Worm (Caenorhabditis elegans) whole organism, late embryonic: ENCODE results near the gene ifas-3.

Experiments used
- F13H6.1 ChIP-seq: sonication (generic microtip); optimal IDR thresholded peaks from 2 replicates; lab custom pipeline; 2016; ENCODE audit warnings: missing genetic modification characterization, missing compliant biosample characterization
- K02D7.2 ChIP-seq: sonication (generic microtip); optimal IDR thresholded peaks from 2 replicates; lab custom pipeline; 2017; ENCODE audit warnings: mild to moderate bottlenecking, missing genetic modification characterization, missing compliant biosample characterization
- Y22D7AL.16 ChIP-seq: sonication (generic microtip); optimal IDR thresholded peaks from 2 replicates; lab custom pipeline; 2016; ENCODE audit warnings: missing genetic modification characterization, missing compliant biosample characterization
- ahr-1 ChIP-seq: sonication (generic microtip); optimal IDR thresholded peaks from 2 replicates; lab custom pipeline; 2016; ENCODE audit warnings: missing genetic modification characterization, missing compliant biosample characterization
- ceh-14 ChIP-seq: sonication (generic microtip); optimal IDR thresholded peaks from 2 replicates; lab custom pipeline; 2016; ENCODE audit warnings: missing genotype, missing genetic modification characterization, missing compliant biosample characterization
- ceh-18 ChIP-seq: sonication (generic microtip); optimal IDR thresholded peaks from 2 replicates; lab custom pipeline; 2016; ENCODE audit warnings: missing genetic modification characterization, missing compliant biosample characterization
- ceh-19 ChIP-seq: fragments of 200-800 bp; sonication (Bioruptor generic); optimal IDR thresholded peaks from 2 replicates; lab custom pipeline; 2018; ENCODE audit warnings: mild to moderate bottlenecking, missing genetic modification characterization, missing compliant biosample characterization
- ceh-2 ChIP-seq: sonication (generic microtip); optimal IDR thresholded peaks from 2 replicates; lab custom pipeline; 2016; ENCODE audit warnings: missing genotype, missing genetic modification characterization, missing compliant biosample characterization
- ceh-30 ChIP-seq: fragments of 150-350 bp; optimal IDR thresholded peaks from 2 replicates; lab custom pipeline; 2014; ENCODE audit warnings: missing biosample characterization, missing genetic modification characterization
- ceh-48 ChIP-seq: sonication (generic microtip); optimal IDR thresholded peaks from 2 replicates; lab custom pipeline; 2016; ENCODE audit warnings: missing genetic modification characterization, inconsistent platforms, missing compliant biosample characterization
- ceh-6 ChIP-seq: fragments of 200-800 bp; sonication (Bioruptor generic); optimal IDR thresholded peaks from 2 replicates; lab custom pipeline; 2018; ENCODE audit warnings: mild to moderate bottlenecking, missing genetic modification characterization, missing compliant biosample characterization
- ceh-9 ChIP-seq: sonication (generic microtip); optimal IDR thresholded peaks from 2 replicates; lab custom pipeline; 2016; ENCODE audit warnings: mild to moderate bottlenecking, missing genetic modification characterization, inconsistent platforms, missing compliant biosample characterization
- dve-1 ChIP-seq: sonication (generic microtip); optimal IDR thresholded peaks from 2 replicates; lab custom pipeline; 2017; ENCODE audit warnings: antibody characterized with exemption, mild to moderate bottlenecking, missing genetic modification characterization, missing compliant biosample characterization
- elt-2 ChIP-seq: sonication (generic microtip); optimal IDR thresholded peaks from 2 replicates; lab custom pipeline; 2016; ENCODE audit warnings: missing genetic modification reagents, missing genetic modification characterization, missing compliant biosample characterization
- elt-4 ChIP-seq: sonication (generic microtip); optimal IDR thresholded peaks from 2 replicates; lab custom pipeline; 2016; ENCODE audit warnings: missing genetic modification characterization, missing compliant biosample characterization
- eyg-1 ChIP-seq: sonication (generic microtip); optimal IDR thresholded peaks from 2 replicates; lab custom pipeline; 2016; ENCODE audit warnings: missing genotype, missing genetic modification characterization, missing compliant biosample characterization
- fax-1 ChIP-seq: sonication (generic microtip); optimal IDR thresholded peaks from 2 replicates; lab custom pipeline; 2016; ENCODE audit warnings: missing genotype, missing genetic modification characterization, missing compliant biosample characterization
- fkh-10 ChIP-seq: fragments of 150-350 bp; optimal IDR thresholded peaks from 2 replicates; lab custom pipeline; 2014; ENCODE audit warnings: missing biosample characterization, missing genetic modification reagents, missing genetic modification characterization
- fkh-6 ChIP-seq: sonication (generic microtip); optimal IDR thresholded peaks from 2 replicates; lab custom pipeline; 2016; ENCODE audit warnings: missing genetic modification characterization, missing compliant biosample characterization
- hlh-13 ChIP-seq: fragments of 200-800 bp; sonication (Bioruptor generic); optimal IDR thresholded peaks from 2 replicates; lab custom pipeline; 2018; ENCODE audit warnings: mild to moderate bottlenecking, missing genetic modification characterization, missing compliant biosample characterization
- hlh-15 ChIP-seq: sonication (generic microtip); optimal IDR thresholded peaks from 2 replicates; lab custom pipeline; 2016; ENCODE audit warnings: missing genetic modification characterization, missing compliant biosample characterization
- hlh-8 ChIP-seq: sonication (generic microtip); optimal IDR thresholded peaks from 2 replicates; lab custom pipeline; 2016; ENCODE audit warnings: missing genotype, missing genetic modification characterization, missing compliant biosample characterization
- lim-6 ChIP-seq: sonication (generic microtip); optimal IDR thresholded peaks from 2 replicates; lab custom pipeline; 2016; ENCODE audit warnings: missing genetic modification characterization, missing compliant biosample characterization
- nfya-1 ChIP-seq: sonication (generic microtip); optimal IDR thresholded peaks from 2 replicates; lab custom pipeline; 2017; ENCODE audit warnings: missing genetic modification characterization, mild to moderate bottlenecking, missing compliant biosample characterization, antibody characterized with exemption, moderate library complexity
- npax-4 ChIP-seq: sonication (generic microtip); optimal IDR thresholded peaks from 2 replicates; lab custom pipeline; 2016; ENCODE audit warnings: missing genetic modification characterization, missing compliant biosample characterization
- odd-2 ChIP-seq: sonication (generic microtip); optimal IDR thresholded peaks from 2 replicates; lab custom pipeline; 2017; ENCODE audit warnings: antibody characterized with exemption, mild to moderate bottlenecking, missing genetic modification characterization, missing compliant biosample characterization
- pat-9 ChIP-seq: fragments of 200-800 bp; sonication (Bioruptor generic); optimal IDR thresholded peaks from 2 replicates; lab custom pipeline; 2018; ENCODE audit warnings: mild to moderate bottlenecking, missing genetic modification characterization, moderate library complexity, missing compliant biosample characterization
- pax-1 ChIP-seq: fragments of 150-350 bp; optimal IDR thresholded peaks from 2 replicates; lab custom pipeline; 2014; ENCODE audit warnings: missing biosample characterization, missing genetic modification characterization
- pha-2 ChIP-seq: sonication (generic microtip); optimal IDR thresholded peaks from 2 replicates; lab custom pipeline; 2017; ENCODE audit warnings: mild to moderate bottlenecking, missing genetic modification characterization, missing compliant biosample characterization
- pqm-1 ChIP-seq: sonication (generic microtip); optimal IDR thresholded peaks from 2 replicates; lab custom pipeline; 2016; ENCODE audit warnings: missing genetic modification characterization, missing compliant biosample characterization
- sdc-2 ChIP-seq: sonication (generic microtip); optimal IDR thresholded peaks from 2 replicates; lab custom pipeline; 2016; ENCODE audit warnings: missing genotype, missing genetic modification characterization, missing compliant biosample characterization
- sox-2 ChIP-seq: fragments of 200-800 bp; sonication (Bioruptor generic); IDR thresholded peaks from 2 replicates; pipeline ENCODE4 v1.3.6; 2022; ENCODE audit warnings: missing genetic modification reagents, missing genetic modification characterization, missing compliant biosample characterization
- sox-4 ChIP-seq: sonication (generic microtip); optimal IDR thresholded peaks from 2 replicates; lab custom pipeline; 2017; ENCODE audit warnings: mild to moderate bottlenecking, missing genetic modification characterization, inconsistent platforms, missing compliant biosample characterization
- unc-3 ChIP-seq, 2 experiments: fragments of 200-800 bp in 1 of 2; sonication (Bioruptor generic) in 1 of 2; sonication (generic microtip) in 1 of 2; conservative IDR thresholded peaks in 1 of 2; optimal IDR thresholded peaks in 1 of 2; 2 replicates each; pipeline versions ENCODE4 v1.3.6 to Lab custom; 2016 to 2022; ENCODE audit warnings: missing compliant biosample characterization in 2 of 2, missing genetic modification characterization in 2 of 2, missing genetic modification reagents in 1 of 2
- unc-42 ChIP-seq: sonication (generic microtip); optimal IDR thresholded peaks from 2 replicates; lab custom pipeline; 2016; ENCODE audit warnings: missing genotype, missing genetic modification characterization, missing compliant biosample characterization
- unc-86 ChIP-seq: sonication (generic microtip); optimal IDR thresholded peaks from 2 replicates; lab custom pipeline; 2016; ENCODE audit warnings: missing genetic modification characterization, missing compliant biosample characterization
- zip-5 ChIP-seq: sonication (generic microtip); optimal IDR thresholded peaks from 2 replicates; lab custom pipeline; 2016; ENCODE audit warnings: missing genetic modification characterization, missing compliant biosample characterization

Gene ifas-3

DNA sequence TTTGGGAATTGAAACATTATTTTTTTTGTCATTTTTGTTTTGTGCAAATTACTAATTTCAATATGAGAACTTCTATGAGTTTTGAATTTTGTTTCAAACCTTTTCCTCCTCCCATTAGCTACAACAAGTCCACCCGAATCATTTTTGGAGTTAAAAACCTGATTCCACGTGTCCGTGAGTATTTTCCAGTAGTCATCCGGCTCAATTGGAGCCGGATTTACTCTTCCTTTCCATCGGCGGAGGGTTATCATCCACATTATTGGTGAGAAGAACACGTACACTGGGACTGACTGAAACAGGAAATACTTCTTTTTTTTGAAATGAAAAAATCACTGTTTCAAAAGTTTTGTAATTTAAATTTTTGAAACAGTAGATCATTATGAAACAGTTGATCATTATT lies 27.7 kb downstream of the ifas-3 start:
- no peak for TF ChIP-seq pqm-1 (tag; lab: Kevin White, UChicago)
- no peak for TF ChIP-seq ahr-1
- TF ChIP-seq ceh-30 (tag; lab: Kevin White, UChicago) = no peak
- no peak for TF ChIP-seq fax-1 (tag; lab: Kevin White, UChicago)
- no peak for TF ChIP-seq dve-1
- TF ChIP-seq pax-1 = no peak
- TF ChIP-seq elt-2 (tag; lab: Kevin White, UChicago) = no peak
- TF ChIP-seq zip-5 (tag; lab: Kevin White, UChicago) = no peak
- TF ChIP-seq fkh-10 (GFP tag; lab: Kevin White, UChicago) = no peak
- TF ChIP-seq ceh-2 (tag; lab: Kevin White, UChicago) = no peak
- no peak for TF ChIP-seq sox-4 (tag; lab: Kevin White, UChicago)
- TF ChIP-seq ceh-9 = no peak
- no peak for TF ChIP-seq Y22D7AL.16 (tag; lab: Kevin White, UChicago)
- TF ChIP-seq odd-2 (tag; lab: Kevin White, UChicago) = no peak
- TF ChIP-seq eyg-1 (tag; lab: Kevin White, UChicago) = no peak
- TF ChIP-seq unc-42 (tag; lab: Kevin White, UChicago) = no peak
- TF ChIP-seq hlh-15 (tag; lab: Kevin White, UChicago) = no peak
- TF ChIP-seq, all 69 proteins: peak for 0

DNA sequence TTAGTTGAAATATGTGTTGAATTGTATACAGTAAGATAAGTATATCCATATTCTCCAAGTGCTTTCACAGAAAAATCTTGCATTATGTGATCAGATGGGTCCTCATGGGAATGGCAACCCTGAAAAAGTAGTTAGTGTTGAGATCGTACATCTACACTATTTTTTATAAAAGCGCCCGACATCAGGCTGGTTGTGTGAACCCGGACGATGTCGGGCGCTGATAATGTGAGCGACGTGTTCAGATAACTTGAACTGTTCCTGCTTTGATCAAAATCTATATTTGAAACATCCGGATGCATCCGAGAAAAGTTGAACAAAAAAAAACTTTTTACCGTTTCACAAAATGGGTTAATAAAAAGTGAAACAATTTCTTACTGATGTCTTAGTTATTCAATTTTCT lies 35.6 kb downstream of the ifas-3 start:
- TF ChIP-seq ceh-6 = no peak
- no peak for TF ChIP-seq unc-3 (GFP tag; conservative IDR thresholded peaks at IDR 0.05; lab: Robert Waterston, UW)
- no peak for TF ChIP-seq unc-3 (tag; optimal IDR thresholded peaks at IDR 0.05; lab: Kevin White, UChicago)
- TF ChIP-seq lim-6 (tag; lab: Kevin White, UChicago) = no peak
- no peak for TF ChIP-seq ceh-48 (tag; lab: Kevin White, UChicago)

DNA sequence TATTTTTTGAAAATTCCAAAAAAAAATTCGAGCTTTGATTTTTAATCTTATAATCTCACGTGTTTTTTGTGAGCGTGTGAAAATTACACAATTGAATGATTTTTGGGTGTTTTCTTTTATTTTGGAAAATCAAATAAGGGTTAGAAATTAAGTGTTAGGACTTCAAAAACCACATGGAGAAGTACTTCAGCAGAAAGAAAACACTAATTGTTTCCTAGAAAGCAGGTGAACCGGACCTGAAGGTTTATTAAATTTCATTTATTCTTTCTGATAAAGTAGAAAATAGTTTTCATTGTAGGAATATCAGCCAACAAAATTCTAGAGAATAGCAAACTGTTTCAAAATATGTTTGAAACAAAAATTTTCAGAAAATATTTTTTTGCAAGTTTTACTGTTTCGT lies 42.4 kb downstream of the ifas-3 start:
- TF ChIP-seq ceh-18 (tag; lab: Kevin White, UChicago) (no peak), hlh-8 (tag; lab: Kevin White, UChicago) (no peak), sox-4 (tag; lab: Kevin White, UChicago) (no peak), K02D7.2 (tag; lab: Kevin White, UChicago) (no peak), ceh-9 (no peak)

DNA sequence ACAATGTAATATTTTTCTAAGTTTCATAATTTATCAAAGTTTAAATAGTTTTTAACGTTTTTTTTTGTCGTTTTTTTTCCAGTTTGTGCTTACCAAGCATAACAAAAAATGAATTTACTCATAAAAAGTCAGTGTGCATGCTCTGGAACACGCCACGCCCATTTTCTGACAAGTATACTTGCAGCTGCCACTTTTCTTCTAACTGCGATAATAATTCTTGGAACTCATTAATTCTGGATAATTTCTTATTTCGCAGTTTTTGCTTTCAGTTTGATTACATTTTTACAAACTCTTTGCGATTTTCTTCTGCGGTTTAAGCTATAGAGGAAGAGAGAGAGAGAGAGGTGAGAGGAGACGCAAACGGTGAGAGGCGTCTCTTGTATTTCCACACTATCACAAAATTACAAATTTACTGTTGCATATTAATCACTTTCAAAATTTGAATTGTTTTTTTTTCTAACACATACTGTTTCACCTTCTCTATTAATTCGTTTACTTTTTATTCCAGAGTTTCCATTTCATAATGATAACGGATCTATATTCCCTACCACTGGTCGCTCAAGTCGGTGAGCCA lies 44.5 kb downstream of the ifas-3 start, which contains the start of gene srv-15:
Gene srv-15 (plus strand): TSS at position 524 of the 574 bp plus-strand sequence.
- TF ChIP-seq zip-5 (tag; lab: Kevin White, UChicago) (no peak), pha-2 (tag; lab: Kevin White, UChicago) (no peak), ceh-18 (tag; lab: Kevin White, UChicago) (no peak), lim-6 (tag; lab: Kevin White, UChicago) (no peak), hlh-13 (GFP tag; lab: Kevin White, UChicago) (no peak), elt-4 (tag; lab: Kevin White, UChicago) (no peak), odd-2 (tag; lab: Kevin White, UChicago) (no peak), ceh-30 (tag; lab: Kevin White, UChicago) (no peak)
- TF ChIP-seq, all 69 proteins: peak for 0

DNA sequence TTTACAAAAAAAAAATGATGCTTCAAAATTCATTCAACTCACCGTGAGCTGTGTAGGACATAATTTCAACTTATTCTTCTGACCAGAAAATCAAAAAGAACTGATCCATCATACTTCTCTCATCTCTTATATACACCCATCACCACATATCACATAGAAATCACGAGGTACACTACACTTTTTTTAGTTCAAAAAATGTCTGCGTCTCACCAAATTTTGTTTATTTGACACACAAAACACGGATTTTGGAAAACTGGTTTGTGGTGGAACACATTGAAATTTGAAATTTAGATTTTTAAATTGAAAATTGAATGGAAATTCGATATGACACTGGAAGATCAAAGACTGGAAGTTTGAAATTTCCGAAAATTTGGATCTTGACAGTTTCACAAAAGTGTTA lies 49.6 kb downstream of the ifas-3 start, which contains the start of gene Y105C5B.5:
Gene Y105C5B.5 (minus strand): TSS at position 103 of the 400 bp plus-strand sequence.
- TF ChIP-seq sox-2 (GFP tag; lab: Robert Waterston, UW) (no peak), zip-5 (tag; lab: Kevin White, UChicago) (no peak), ceh-14 (tag; lab: Kevin White, UChicago) (no peak), fax-1 (tag; lab: Kevin White, UChicago) (no peak), pat-9 (tag; lab: Kevin White, UChicago) (no peak), nfya-1 (tag; lab: Kevin White, UChicago) (no peak), F13H6.1 (tag; lab: Kevin White, UChicago) (no peak), pax-1 (no peak), ceh-48 (tag; lab: Kevin White, UChicago) (no peak), hlh-8 (tag; lab: Kevin White, UChicago) (no peak), ahr-1 (no peak), fkh-6 (tag; lab: Kevin White, UChicago) (no peak), sdc-2 (no peak), unc-86 (no peak), ceh-6 (no peak), fkh-10 (GFP tag; lab: Kevin White, UChicago) (no peak), ceh-18 (tag; lab: Kevin White, UChicago) (no peak), npax-4 (tag; lab: Kevin White, UChicago) (no peak), ceh-19 (no peak)
